Fruit fly (Drosophila melanogaster) whole organism, prepupa: ENCODE results near the gene p130CAS.

Experiments used
- CG10631 ChIP-seq: fragments of 200-800 bp; sonication (Bioruptor generic); optimal IDR thresholded peaks from 2 replicates; lab custom pipeline; 2016; ENCODE audit warnings: missing biosample characterization, missing genetic modification characterization
- CG10669 ChIP-seq: fragments of 200-800 bp; sonication (Bioruptor generic); optimal IDR thresholded peaks from 3 replicates; lab custom pipeline; 2018; ENCODE audit warnings: missing biosample characterization, mild to moderate bottlenecking, missing genetic modification characterization, moderate library complexity
- CG11294 ChIP-seq: fragments of 200-800 bp; sonication (Bioruptor generic); IDR thresholded peaks from 2 replicates; pipeline ENCODE4 v1.3.6; 2022; ENCODE audit warnings: missing biosample characterization, missing genetic modification characterization
- CG11762 ChIP-seq: fragments of 200-800 bp; sonication (Bioruptor generic); optimal IDR thresholded peaks from 3 replicates; lab custom pipeline; 2016; ENCODE audit warnings: missing biosample characterization, missing genetic modification characterization; ENCODE audit not compliant: insufficient read depth
- CG11902 ChIP-seq: fragments of 200-800 bp; sonication (Bioruptor generic); optimal IDR thresholded peaks from 3 replicates; lab custom pipeline; 2016; ENCODE audit warnings: missing biosample characterization, missing genetic modification characterization
- CG1621 ChIP-seq: fragments of 200-800 bp; sonication (Bioruptor generic); optimal IDR thresholded peaks from 3 replicates; lab custom pipeline; 2018; ENCODE audit warnings: missing biosample characterization, mild to moderate bottlenecking, missing genetic modification characterization
- CG16779 ChIP-seq: fragments of 200-800 bp; sonication (Bioruptor generic); optimal IDR thresholded peaks from 3 replicates; lab custom pipeline; 2017; ENCODE audit warnings: missing biosample characterization, mild to moderate bottlenecking, missing genetic modification characterization
- CG3032 ChIP-seq: fragments of 200-800 bp; optimal IDR thresholded peaks from 2 replicates; lab custom pipeline; 2019; ENCODE audit warnings: missing biosample characterization, mild to moderate bottlenecking, missing genetic modification characterization, moderate library complexity
- CG31627 ChIP-seq: fragments of 200-800 bp; sonication (Bioruptor generic); optimal IDR thresholded peaks from 3 replicates; lab custom pipeline; 2016; ENCODE audit warnings: missing biosample characterization, missing genetic modification characterization
- CG32006 ChIP-seq: fragments of 200-800 bp; sonication (Bioruptor generic); optimal IDR thresholded peaks from 3 replicates; lab custom pipeline; 2017; ENCODE audit warnings: missing biosample characterization, mild to moderate bottlenecking, missing genetic modification characterization
- CG34406 ChIP-seq: fragments of 200-800 bp; sonication (Bioruptor generic); optimal IDR thresholded peaks from 3 replicates; lab custom pipeline; 2016; ENCODE audit warnings: missing biosample characterization, missing genetic modification characterization
- CG3919 ChIP-seq: fragments of 200-800 bp; sonication (Bioruptor generic); optimal IDR thresholded peaks from 3 replicates; lab custom pipeline; 2016; ENCODE audit warnings: missing biosample characterization, missing genetic modification characterization
- CG4318 ChIP-seq: fragments of 200-800 bp; sonication (Bioruptor generic); optimal IDR thresholded peaks from 3 replicates; lab custom pipeline; 2017; ENCODE audit warnings: missing biosample characterization, mild to moderate bottlenecking, missing genetic modification characterization
- CG6163 ChIP-seq: fragments of 200-800 bp; sonication (Bioruptor generic); IDR thresholded peaks from 3 replicates; pipeline ENCODE4 v1.3.6; 2022; ENCODE audit warnings: missing biosample characterization, missing genetic modification characterization
- CG6276 ChIP-seq: fragments of 200-800 bp; sonication (Bioruptor generic); optimal IDR thresholded peaks from 2 replicates; lab custom pipeline; 2017; ENCODE audit warnings: missing biosample characterization, mild to moderate bottlenecking, missing genetic modification characterization
- CG6792 ChIP-seq: fragments of 200-800 bp; sonication (Bioruptor generic); optimal IDR thresholded peaks from 3 replicates; lab custom pipeline; 2016; ENCODE audit warnings: missing biosample characterization, missing genetic modification characterization
- CG6808 ChIP-seq: fragments of 200-800 bp; sonication (Bioruptor generic); optimal IDR thresholded peaks from 3 replicates; lab custom pipeline; 2017; ENCODE audit warnings: missing biosample characterization, missing genetic modification characterization, mild to moderate bottlenecking, moderate library complexity, missing genetic modification reagents
- CG6854 ChIP-seq: fragments of 200-800 bp; sonication (Bioruptor generic); optimal IDR thresholded peaks from 2 replicates; lab custom pipeline; 2017; ENCODE audit warnings: missing biosample characterization, mild to moderate bottlenecking, missing genetic modification characterization
- CG7368 ChIP-seq: fragments of 200-800 bp; sonication (Bioruptor generic); optimal IDR thresholded peaks from 3 replicates; lab custom pipeline; 2016; ENCODE audit warnings: missing biosample characterization, missing genetic modification characterization
- CG8119 ChIP-seq: fragments of 200-800 bp; sonication (Bioruptor generic); IDR thresholded peaks from 3 replicates; pipeline ENCODE4 v1.3.6; 2022; ENCODE audit warnings: missing biosample characterization, missing genetic modification characterization
- CG8319 ChIP-seq: fragments of 200-800 bp; sonication (Bioruptor generic); optimal IDR thresholded peaks from 3 replicates; lab custom pipeline; 2016; ENCODE audit warnings: missing biosample characterization, missing genetic modification characterization
- CG9139 ChIP-seq: fragments of 200-800 bp; sonication (Bioruptor generic); optimal IDR thresholded peaks from 3 replicates; lab custom pipeline; 2017; ENCODE audit warnings: missing biosample characterization, mild to moderate bottlenecking, missing genetic modification characterization
- Eip75B ChIP-seq: fragments of 200-800 bp; sonication (Bioruptor generic); optimal IDR thresholded peaks from 3 replicates; lab custom pipeline; 2016; ENCODE audit warnings: missing biosample characterization, missing genetic modification characterization
- Eip93F ChIP-seq: fragments of 200-800 bp; sonication (Bioruptor generic); optimal IDR thresholded peaks from 2 replicates; lab custom pipeline; 2016; ENCODE audit warnings: missing biosample characterization, mild to moderate bottlenecking, missing genetic modification characterization
- Ets21C ChIP-seq: fragments of 200-800 bp; sonication (Bioruptor generic); optimal IDR thresholded peaks from 3 replicates; lab custom pipeline; 2016; ENCODE audit warnings: missing biosample characterization, missing genetic modification characterization
- Ets96B ChIP-seq: fragments of 200-800 bp; optimal IDR thresholded peaks from 2 replicates; lab custom pipeline; 2019; ENCODE audit warnings: missing biosample characterization, mild to moderate bottlenecking, missing genetic modification characterization, moderate library complexity
- Gug ChIP-seq: fragments of 200-800 bp; sonication (Bioruptor generic); IDR thresholded peaks from 2 replicates; pipeline ENCODE4 v1.3.6; 2022; ENCODE audit warnings: missing biosample characterization, missing genetic modification characterization
- Hr38 ChIP-seq: sonication (Bioruptor generic); optimal IDR thresholded peaks from 2 replicates; lab custom pipeline; 2016; ENCODE audit warnings: missing biosample characterization, missing genetic modification characterization
- Hr4 ChIP-seq: fragments of 200-800 bp; sonication (Bioruptor generic); optimal IDR thresholded peaks from 3 replicates; lab custom pipeline; 2016; ENCODE audit warnings: missing biosample characterization, missing genetic modification characterization
- Lpt ChIP-seq: fragments of 200-800 bp; sonication (Bioruptor generic); optimal IDR thresholded peaks from 3 replicates; lab custom pipeline; 2016; ENCODE audit warnings: missing biosample characterization, missing genetic modification characterization
- Met ChIP-seq: fragments of 200-800 bp; sonication (Bioruptor generic); optimal IDR thresholded peaks from 3 replicates; lab custom pipeline; 2016; ENCODE audit warnings: missing biosample characterization, missing genetic modification characterization
- Smox ChIP-seq: fragments of 200-800 bp; sonication (Bioruptor generic); optimal IDR thresholded peaks from 3 replicates; lab custom pipeline; 2016; ENCODE audit warnings: missing biosample characterization, missing genetic modification characterization
- Sox102F ChIP-seq: fragments of 200-800 bp; sonication (Bioruptor generic); optimal IDR thresholded peaks from 2 replicates; lab custom pipeline; 2016; ENCODE audit warnings: missing biosample characterization, mild to moderate bottlenecking, missing genetic modification characterization
- Sox14 ChIP-seq: fragments of 200-800 bp; sonication (Bioruptor generic); optimal IDR thresholded peaks from 3 replicates; lab custom pipeline; 2016; ENCODE audit warnings: missing biosample characterization, missing genetic modification characterization
- Sox15 ChIP-seq: fragments of 200-800 bp; sonication (Bioruptor generic); optimal IDR thresholded peaks from 3 replicates; lab custom pipeline; 2016; ENCODE audit warnings: missing biosample characterization, missing genetic modification characterization
- achi ChIP-seq: fragments of 200-800 bp; sonication (Bioruptor generic); optimal IDR thresholded peaks from 3 replicates; lab custom pipeline; 2016; ENCODE audit warnings: missing biosample characterization, missing genetic modification characterization
- acj6 ChIP-seq: fragments of 200-800 bp; sonication (Bioruptor generic); optimal IDR thresholded peaks from 3 replicates; lab custom pipeline; 2016; ENCODE audit warnings: missing biosample characterization, missing genetic modification characterization
- cyc ChIP-seq: fragments of 200-800 bp; sonication (Bioruptor generic); optimal IDR thresholded peaks from 3 replicates; lab custom pipeline; 2016; ENCODE audit warnings: missing biosample characterization, missing genetic modification characterization
- dac ChIP-seq: fragments of 200-800 bp; sonication (Bioruptor generic); optimal IDR thresholded peaks from 2 replicates; lab custom pipeline; 2017; ENCODE audit warnings: missing biosample characterization, mild to moderate bottlenecking, missing genetic modification characterization
- dsx ChIP-seq: fragments of 200-800 bp; optimal IDR thresholded peaks from 3 replicates; lab custom pipeline; 2019; ENCODE audit warnings: missing biosample characterization, mild to moderate bottlenecking, missing genetic modification characterization, moderate library complexity; ENCODE audit not compliant: poor library complexity, severe bottlenecking
- eg ChIP-seq: fragments of 200-800 bp; sonication (Bioruptor generic); IDR thresholded peaks from 3 replicates; pipeline ENCODE4 v1.3.6; 2022; ENCODE audit warnings: missing biosample characterization, missing genetic modification characterization
- fd59A ChIP-seq: fragments of 200-800 bp; sonication (Bioruptor generic); optimal IDR thresholded peaks from 2 replicates; lab custom pipeline; 2017; ENCODE audit warnings: missing biosample characterization, mild to moderate bottlenecking, missing genetic modification characterization, missing genetic modification reagents
- fd85E ChIP-seq: fragments of 200-800 bp; sonication (Bioruptor generic); optimal IDR thresholded peaks from 3 replicates; lab custom pipeline; 2016; ENCODE audit warnings: missing biosample characterization, missing genetic modification characterization
- fkh ChIP-seq: fragments of 200-800 bp; sonication (Bioruptor generic); optimal IDR thresholded peaks from 3 replicates; lab custom pipeline; 2017; ENCODE audit warnings: missing biosample characterization, mild to moderate bottlenecking, missing genetic modification characterization, moderate library complexity
- lz ChIP-seq: fragments of 200-800 bp; sonication (Bioruptor generic); optimal IDR thresholded peaks from 3 replicates; lab custom pipeline; 2016; ENCODE audit warnings: missing biosample characterization, missing genetic modification characterization
- net ChIP-seq: fragments of 200-800 bp; sonication (Bioruptor generic); optimal IDR thresholded peaks from 3 replicates; lab custom pipeline; 2016; ENCODE audit warnings: missing biosample characterization, missing genetic modification characterization
- pdm3 ChIP-seq: fragments of 200-800 bp; sonication (Bioruptor generic); optimal IDR thresholded peaks from 3 replicates; lab custom pipeline; 2016; ENCODE audit warnings: missing biosample characterization, missing genetic modification characterization
- salr ChIP-seq, 2 experiments: fragments of 200-800 bp; sonication (Bioruptor generic); optimal IDR thresholded peaks; 3 replicates each; lab custom pipeline; 2016 to 2018; ENCODE audit warnings: missing biosample characterization in 2 of 2, missing genetic modification characterization in 2 of 2, mild to moderate bottlenecking in 1 of 2
- spab ChIP-seq: fragments of 200-800 bp; sonication (Bioruptor generic); optimal IDR thresholded peaks from 2 replicates; lab custom pipeline; 2017; ENCODE audit warnings: missing biosample characterization, mild to moderate bottlenecking, missing genetic modification characterization, missing genetic modification reagents
- ss ChIP-seq, 2 experiments: fragments of 200-800 bp; sonication (Bioruptor generic); optimal IDR thresholded peaks; 2 replicates in 1 of 2; 3 replicates in 1 of 2; lab custom pipeline; 2017 to 2018; ENCODE audit warnings: mild to moderate bottlenecking in 2 of 2, missing biosample characterization in 2 of 2, missing genetic modification characterization in 2 of 2, moderate library complexity in 1 of 2
- svp ChIP-seq: fragments of 200-800 bp; sonication (Bioruptor generic); peaks from one replicate; lab custom pipeline; 2016; ENCODE audit warnings: missing biosample characterization, missing genetic modification characterization
- topi ChIP-seq: fragments of 200-800 bp; sonication (Bioruptor generic); optimal IDR thresholded peaks from 3 replicates; lab custom pipeline; 2016; ENCODE audit warnings: missing biosample characterization, missing genetic modification characterization
- vri ChIP-seq: fragments of 200-800 bp; sonication (Bioruptor generic); optimal IDR thresholded peaks from 3 replicates; lab custom pipeline; 2016; ENCODE audit warnings: missing biosample characterization, mild to moderate bottlenecking, missing genetic modification characterization

p130CAS gene

DNA sequence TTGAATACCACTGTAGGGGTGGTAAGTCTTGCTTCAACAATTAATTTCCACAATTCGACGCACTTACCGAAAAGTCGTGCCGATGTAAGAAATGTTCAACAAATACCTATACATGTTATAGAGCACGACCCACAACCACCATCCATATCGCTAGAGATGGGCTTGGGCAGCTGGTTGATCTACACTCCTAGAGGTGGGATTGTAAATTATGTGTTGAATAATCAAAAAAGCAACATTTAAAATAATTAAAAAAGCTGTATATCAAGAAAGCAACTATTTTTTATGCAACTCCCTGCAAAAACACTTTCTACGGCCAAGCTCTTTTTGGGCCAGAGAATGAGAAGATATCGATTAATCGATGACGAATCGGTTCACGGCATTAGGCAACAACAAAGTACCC lies 31.6 kb downstream of the p130CAS start, which contains the start of the genes CG34140, Mkp and Mtch:
Gene CG34140 (minus strand): TSS at position 174 of the 400 bp plus-strand sequence.
Gene Mkp (minus strand): TSS at position 290 of the 400 bp plus-strand sequence.
Gene Mtch (plus strand): TSS at position 376 of the 400 bp plus-strand sequence.
- TF ChIP-seq Lpt (GFP tag; lab: Kevin White, UChicago) (peak; percentile 50), CG3919 (no peak), CG16779 (tag; lab: Kevin White, UChicago) (no peak), Sox15 (GFP tag; lab: Kevin White, UChicago) (peak; percentile 65), Ets96B (tag; lab: Kevin White, UChicago) (no peak), CG10669 (GFP tag; lab: Kevin White, UChicago) (no peak), fd59A (peak; percentile 37), Smox (GFP tag; lab: Kevin White, UChicago) (peak; percentile 87), achi (no peak), fd85E (GFP tag; lab: Kevin White, UChicago) (peak; percentile 53), Hr38 (GFP tag; lab: Kevin White, UChicago) (peak; percentile 69), spab (GFP tag; lab: Kevin White, UChicago) (no peak), dac (GFP tag; lab: Kevin White, UChicago) (no peak), cyc (GFP tag; lab: Kevin White, UChicago) (peak; percentile 85), svp (GFP tag; lab: Kevin White, UChicago) (peak; percentile 98), Sox102F (GFP tag; lab: Kevin White, UChicago) (no peak), acj6 (GFP tag; lab: Kevin White, UChicago) (peak; percentile 79), CG11762 (GFP tag; lab: Kevin White, UChicago) (peak; percentile 4), net (no peak), CG6792 (GFP tag; lab: Kevin White, UChicago) (peak; percentile 84), CG3032 (peak; percentile 78), CG11294 (GFP tag; lab: Robert Waterston, UW) (peak; percentile 37; the same call in 1 of the 2 replicates), Sox14 (GFP tag; lab: Kevin White, UChicago) (peak; percentile 88), Ets21C (GFP tag; lab: Kevin White, UChicago) (peak; percentile 81), Eip93F (GFP tag; lab: Kevin White, UChicago) (no peak), CG32006 (GFP tag; lab: Kevin White, UChicago) (no peak), lz (GFP tag; lab: Kevin White, UChicago) (peak; percentile 91), CG6808 (GFP tag; lab: Kevin White, UChicago) (no peak), dsx (GFP tag; lab: Kevin White, UChicago) (peak; percentile 88), CG9139 (GFP tag; lab: Kevin White, UChicago) (no peak), CG6854 (GFP tag; lab: Kevin White, UChicago) (no peak), eg (GFP tag; lab: Robert Waterston, UW) (peak; percentile 78), CG34406 (peak; percentile 73), CG8319 (GFP tag; lab: Kevin White, UChicago) (peak; percentile 58), CG10631 (GFP tag; lab: Kevin White, UChicago) (peak; percentile 85), CG7368 (GFP tag; lab: Kevin White, UChicago) (no peak), ss (GFP tag; optimal IDR thresholded peaks at IDR 0.05; lab: Kevin White, UChicago) (no peak), CG1621 (no peak), Eip75B (no peak), CG11902 (GFP tag; lab: Kevin White, UChicago) (peak; percentile 70), CG4318 (GFP tag; lab: Kevin White, UChicago) (no peak), pdm3 (no peak), Gug (GFP tag; lab: Robert Waterston, UW) (peak; percentile 72), vri (GFP tag; lab: Kevin White, UChicago) (no peak), CG31627 (GFP tag; lab: Kevin White, UChicago) (peak; percentile 89), CG6276 (GFP tag; lab: Kevin White, UChicago) (no peak), CG8119 (GFP tag; lab: Robert Waterston, UW) (no peak; the same call in none of the 3 replicates), CG6163 (GFP tag; lab: Robert Waterston, UW) (peak; percentile 81), salr (GFP tag; optimal IDR thresholded peaks at IDR 0.05; lab: Kevin White, UChicago) (no peak), Met (GFP tag; lab: Kevin White, UChicago) (no peak), Hr4 (no peak), fkh (GFP tag; lab: Kevin White, UChicago) (no peak), topi (GFP tag; lab: Kevin White, UChicago) (no peak)
